Worm (Caenorhabditis elegans): Measurements from ENCODE around the gene pph-1.

DNA sequence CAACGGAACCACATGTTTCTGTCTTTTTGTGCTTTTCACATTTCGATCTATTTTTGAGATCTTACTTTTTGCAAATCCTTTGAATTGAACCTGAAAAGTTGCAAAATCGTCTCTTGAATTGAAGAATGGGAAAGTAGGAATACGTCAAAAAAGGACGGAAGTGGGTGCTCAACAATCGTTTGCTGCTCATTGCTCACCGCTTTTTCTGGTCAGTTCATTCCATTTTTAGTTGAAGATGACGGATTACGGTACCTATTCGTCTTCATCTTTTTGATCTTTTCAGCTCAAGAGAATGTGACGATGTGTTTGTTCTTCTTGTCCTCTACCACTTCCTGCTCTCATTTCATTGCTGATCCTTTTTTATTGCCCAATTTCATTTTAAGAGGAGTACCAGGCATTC is 7.2 kb upstream of the pph-1 start, which contains the start of gene C05A2.4:
- TF ChIP-seq klf-2 (GFP tag; conservative IDR thresholded peaks at IDR 0.05) (no peak), flt-1 (GFP tag; IDR thresholded peaks at IDR 0.05) (no peak), T22C8.4 (GFP tag; IDR thresholded peaks at IDR 0.05) (no peak)

Data from whole organism, midembryonic.